Fruit fly (Drosophila melanogaster) whole organism, wandering third instar larva: ENCODE data around the gene CG34008.

ENCODE experiments used
- Abd-B ChIP-seq: fragments of >200 bp; optimal IDR thresholded peaks from 2 replicates; lab custom pipeline; 2017; ENCODE audit warnings: missing biosample characterization, missing genetic modification characterization
- CG32264 ChIP-seq: fragments of 200-800 bp; sonication (Bioruptor generic); optimal IDR thresholded peaks from 2 replicates; lab custom pipeline; 2016; ENCODE audit warnings: missing biosample characterization, missing genetic modification characterization
- CG9705 ChIP-seq: fragments of 200-800 bp; sonication (Bioruptor generic); optimal IDR thresholded peaks from 2 replicates; lab custom pipeline; 2018; ENCODE audit warnings: missing biosample characterization, mild to moderate bottlenecking, missing genetic modification characterization
- CrebA ChIP-seq: fragments of 200-800 bp; sonication (Bioruptor generic); optimal IDR thresholded peaks from 2 replicates; lab custom pipeline; 2016; ENCODE audit warnings: missing biosample characterization, mild to moderate bottlenecking, missing genetic modification characterization, borderline replicate concordance
- Dfd ChIP-seq: fragments of >200 bp; optimal IDR thresholded peaks from 2 replicates; lab custom pipeline; 2017; ENCODE audit warnings: missing biosample characterization, missing genetic modification characterization
- Dif ChIP-seq: fragments of 200-275, 200-300 bp; sonication (Bioruptor generic); optimal IDR thresholded peaks from 2 replicates; lab custom pipeline; 2018; ENCODE audit warnings: missing biosample characterization, missing genetic modification characterization; ENCODE audit not compliant: partially characterized antibody
- GATAd ChIP-seq: sonication (Bioruptor generic); optimal IDR thresholded peaks from 2 replicates; lab custom pipeline; 2016; ENCODE audit warnings: missing biosample characterization, missing genetic modification characterization
- HLH106 ChIP-seq: fragments of 200-800 bp; optimal IDR thresholded peaks from 3 replicates; lab custom pipeline; 2019; ENCODE audit warnings: missing biosample characterization, mild to moderate bottlenecking, missing genetic modification characterization, moderate library complexity
- Hnf4 ChIP-seq: fragments of 200-800 bp; sonication (Bioruptor generic); optimal IDR thresholded peaks from 2 replicates; lab custom pipeline; 2016; ENCODE audit warnings: missing biosample characterization, mild to moderate bottlenecking, missing genetic modification characterization
- Hr78 ChIP-seq: fragments of >200 bp; optimal IDR thresholded peaks from 2 replicates; lab custom pipeline; 2017; ENCODE audit warnings: missing biosample characterization, missing genetic modification characterization
- Hr83 ChIP-seq: fragments of 200-300 bp; sonication (Bioruptor generic); optimal IDR thresholded peaks from 2 replicates; lab custom pipeline; 2016; ENCODE audit warnings: missing biosample characterization, mild to moderate bottlenecking, missing genetic modification characterization, moderate library complexity; ENCODE audit not compliant: poor library complexity, severe bottlenecking
- Jra ChIP-seq: sonication (Bioruptor generic); optimal IDR thresholded peaks from 2 replicates; lab custom pipeline; 2016; ENCODE audit warnings: missing biosample characterization, missing genetic modification characterization
- Mio ChIP-seq: sonication (Bioruptor generic); optimal IDR thresholded peaks from 2 replicates; lab custom pipeline; 2016; ENCODE audit warnings: missing biosample characterization, missing genetic modification characterization
- Myc ChIP-seq: fragments of >200 bp; optimal IDR thresholded peaks from 2 replicates; lab custom pipeline; 2017
- N ChIP-seq: fragments of >200 bp; optimal IDR thresholded peaks from 2 replicates; lab custom pipeline; 2018; ENCODE audit warnings: missing biosample characterization, missing external identifiers, missing genetic modification characterization
- OdsH ChIP-seq: fragments of 200-800 bp; sonication (Bioruptor generic); optimal IDR thresholded peaks from 2 replicates; lab custom pipeline; 2016; ENCODE audit warnings: missing biosample characterization, mild to moderate bottlenecking, missing genetic modification characterization
- Rel ChIP-seq, 2 experiments: fragments of 200-800 bp; sonication (Bioruptor generic) in 1 of 2; optimal IDR thresholded peaks; 2 replicates in 1 of 2; 3 replicates in 1 of 2; lab custom pipeline; 2016 to 2019; ENCODE audit warnings: mild to moderate bottlenecking in 2 of 2, missing biosample characterization in 2 of 2, missing genetic modification characterization in 2 of 2, moderate library complexity in 1 of 2
- Sp1 ChIP-seq: fragments of 200-800 bp; sonication (Bioruptor generic); optimal IDR thresholded peaks from 3 replicates; lab custom pipeline; 2019; ENCODE audit warnings: missing biosample characterization, mild to moderate bottlenecking, missing genetic modification characterization, moderate library complexity
- Vsx2 ChIP-seq: fragments of 200-300, 225-300 bp; sonication (Bioruptor generic); optimal IDR thresholded peaks from 2 replicates; lab custom pipeline; 2018; ENCODE audit warnings: missing biosample characterization, missing genetic modification characterization; ENCODE audit not compliant: partially characterized antibody
- br ChIP-seq: fragments of 200-800 bp; sonication (Bioruptor generic); optimal IDR thresholded peaks from 2 replicates; lab custom pipeline; 2016; ENCODE audit warnings: missing biosample characterization, missing genetic modification characterization
- brk ChIP-seq: fragments of 200-800 bp; sonication (Bioruptor generic); optimal IDR thresholded peaks from 2 replicates; lab custom pipeline; 2016; ENCODE audit warnings: missing biosample characterization, mild to moderate bottlenecking, missing genetic modification characterization
- dl ChIP-seq, 2 experiments: fragments of 175-275, 200-275 bp in 1 of 2; fragments of 200-275 bp in 1 of 2; sonication (Bioruptor generic); optimal IDR thresholded peaks; lab custom pipeline; 2018; ENCODE audit warnings: mild to moderate bottlenecking in 2 of 2, missing biosample characterization in 2 of 2, missing genetic modification characterization in 2 of 2, moderate library complexity in 2 of 2; ENCODE audit not compliant: partially characterized antibody in 2 of 2, insufficient read depth in 1 of 2
- dmrt93B ChIP-seq: fragments of 200-800 bp; sonication (Bioruptor generic); optimal IDR thresholded peaks from 2 replicates; lab custom pipeline; 2018; ENCODE audit warnings: missing biosample characterization, mild to moderate bottlenecking, missing genetic modification characterization
- dsf ChIP-seq: sonication (Bioruptor generic); optimal IDR thresholded peaks from 2 replicates; lab custom pipeline; 2016; ENCODE audit warnings: missing biosample characterization, missing genetic modification characterization, borderline replicate concordance
- ey ChIP-seq: fragments of 200-800 bp; sonication (Bioruptor generic); optimal IDR thresholded peaks from 2 replicates; lab custom pipeline; 2016; ENCODE audit warnings: missing biosample characterization, missing genetic modification characterization
- foxo ChIP-seq, 2 experiments: fragments of 200-800 bp; sonication (Bioruptor generic); optimal IDR thresholded peaks; 2 replicates in 1 of 2; 3 replicates in 1 of 2; lab custom pipeline; 2016 to 2017; ENCODE audit warnings: missing biosample characterization in 2 of 2, missing genetic modification characterization in 2 of 2
- fru ChIP-seq: fragments of 200-800 bp; sonication (Bioruptor generic); optimal IDR thresholded peaks from 3 replicates; lab custom pipeline; 2016; ENCODE audit warnings: missing biosample characterization, mild to moderate bottlenecking, missing genetic modification characterization
- h ChIP-seq: fragments of 200-800 bp; sonication (Bioruptor generic); optimal IDR thresholded peaks from 3 replicates; lab custom pipeline; 2016; ENCODE audit warnings: missing biosample characterization, mild to moderate bottlenecking, missing genetic modification characterization
- jim ChIP-seq: fragments of 175-275, 200-325 bp; sonication (Bioruptor generic); optimal IDR thresholded peaks from 2 replicates; lab custom pipeline; 2016; ENCODE audit warnings: missing biosample characterization, mild to moderate bottlenecking, missing genetic modification characterization
- lola ChIP-seq: fragments of >200 bp; optimal IDR thresholded peaks from 2 replicates; lab custom pipeline; 2017; ENCODE audit warnings: missing biosample characterization, missing genetic modification characterization
- pan ChIP-seq: fragments of >200 bp; optimal IDR thresholded peaks from 2 replicates; lab custom pipeline; 2017
- psq ChIP-seq: fragments of 200-800 bp; sonication (Bioruptor generic); optimal IDR thresholded peaks from 3 replicates; lab custom pipeline; 2017; ENCODE audit warnings: missing biosample characterization, mild to moderate bottlenecking, missing genetic modification characterization, moderate library complexity
- rgr ChIP-seq: fragments of 200-800 bp; sonication (Bioruptor generic); optimal IDR thresholded peaks from 3 replicates; lab custom pipeline; 2016; ENCODE audit warnings: missing biosample characterization, mild to moderate bottlenecking, missing genetic modification characterization
- sage ChIP-seq: fragments of 200-800 bp; sonication (Bioruptor generic); optimal IDR thresholded peaks from 2 replicates; lab custom pipeline; 2016; ENCODE audit warnings: missing biosample characterization, mild to moderate bottlenecking, missing genetic modification characterization
- sv ChIP-seq: fragments of 200-800 bp; sonication (Bioruptor generic); optimal IDR thresholded peaks from 3 replicates; lab custom pipeline; 2016; ENCODE audit warnings: missing biosample characterization, missing genetic modification characterization
- tai ChIP-seq: sonication (Bioruptor generic); optimal IDR thresholded peaks from 2 replicates; lab custom pipeline; 2016; ENCODE audit warnings: missing biosample characterization, missing genetic modification characterization
- usp ChIP-seq: fragments of >200 bp; optimal IDR thresholded peaks from 2 replicates; lab custom pipeline; 2017; ENCODE audit warnings: missing biosample characterization, missing genetic modification characterization
- woc ChIP-seq: sonication (Bioruptor generic); optimal IDR thresholded peaks from 2 replicates; lab custom pipeline; 2016; ENCODE audit warnings: missing biosample characterization, mild to moderate bottlenecking, missing genetic modification characterization

The CG34008 gene

dm6 chr3R:20557415-20558105, 23.8 kb downstream of the CG34008 start, which contains the start of the genes DPCoAC and CG5180:
Gene DPCoAC, minus strand, starts transcription at chr3R:20557667.
Gene CG5180, plus strand, starts transcription at chr3R:20557930.
- peak; percentile 30 for TF ChIP-seq sv (GFP tag; lab: Kevin White, UChicago)
- no peak for TF ChIP-seq lola (GFP tag; lab: Kevin White, UChicago)
- no peak for TF ChIP-seq Abd-B (GFP tag; lab: Kevin White, UChicago)
- no peak for TF ChIP-seq Vsx2
- TF ChIP-seq Dif (GFP tag; lab: Kevin White, UChicago): peak; percentile 53
- no peak for TF ChIP-seq Mio (GFP tag; lab: Kevin White, UChicago)
- TF ChIP-seq brk: no peak
- TF ChIP-seq HLH106 (tag; lab: Kevin White, UChicago): peak; percentile 63
- TF ChIP-seq Hr83: no peak
- peak; percentile 71 for TF ChIP-seq woc (GFP tag; lab: Kevin White, UChicago)
- TF ChIP-seq CG9705 (GFP tag; lab: Kevin White, UChicago): peak; percentile 16
- TF ChIP-seq CG32264 (GFP tag; lab: Kevin White, UChicago): no peak
- TF ChIP-seq psq (GFP tag; lab: Kevin White, UChicago): peak; percentile 77
- peak; percentile 6 for TF ChIP-seq h (GFP tag; lab: Kevin White, UChicago)
- no peak for TF ChIP-seq dsf
- TF ChIP-seq dl (GFP tag; optimal IDR thresholded peaks at IDR 0.05; lab: Kevin White, UChicago; ENCODE audit: insufficient read depth in 1 of 2, partially characterized antibody in 2 of 2): peak in 1 of 2 experiments; percentile 21
- no peak for TF ChIP-seq ey (GFP tag; lab: Kevin White, UChicago)
- TF ChIP-seq Hr78 (GFP tag; lab: Kevin White, UChicago): no peak
- TF ChIP-seq foxo (GFP tag; optimal IDR thresholded peaks at IDR 0.05; lab: Kevin White, UChicago): peak; percentile 34 to 44
- TF ChIP-seq CrebA (GFP tag; lab: Kevin White, UChicago): no peak
- TF ChIP-seq Sp1 (GFP tag; lab: Kevin White, UChicago): peak; percentile 28
- TF ChIP-seq fru (GFP tag; lab: Kevin White, UChicago): no peak
- TF ChIP-seq Myc (lab: Kevin White, UChicago): no peak
- TF ChIP-seq rgr (GFP tag; lab: Kevin White, UChicago): no peak
- TF ChIP-seq pan (lab: Kevin White, UChicago): no peak
- no peak for TF ChIP-seq tai (GFP tag; lab: Kevin White, UChicago)
- no peak for TF ChIP-seq GATAd (GFP tag; lab: Kevin White, UChicago)
- TF ChIP-seq Jra: peak; percentile 72
- no peak for TF ChIP-seq OdsH (GFP tag; lab: Kevin White, UChicago)
- peak; percentile 76 for TF ChIP-seq Hnf4 (GFP tag; lab: Kevin White, UChicago)
- peak; percentile 24 for TF ChIP-seq dmrt93B (GFP tag; lab: Kevin White, UChicago)
- TF ChIP-seq sage (GFP tag; lab: Kevin White, UChicago): no peak
- TF ChIP-seq usp (GFP tag; lab: Kevin White, UChicago): no peak
- TF ChIP-seq jim (GFP tag; lab: Kevin White, UChicago): peak; percentile 54
- TF ChIP-seq Rel (GFP tag; optimal IDR thresholded peaks at IDR 0.05; lab: Kevin White, UChicago): no peak
- TF ChIP-seq Rel (tag; optimal IDR thresholded peaks at IDR 0.05; lab: Kevin White, UChicago): peak; percentile 56
- TF ChIP-seq br (GFP tag; lab: Kevin White, UChicago): no peak
- no peak for TF ChIP-seq N
- no peak for TF ChIP-seq Dfd
- TF ChIP-seq, all 38 proteins: peak for 15

- no peak for TF ChIP-seq tai (GFP tag; lab: Kevin White, UChicago)
- no peak for TF ChIP-seq Dfd
- no peak for TF ChIP-seq CG9705 (GFP tag; lab: Kevin White, UChicago)
- no peak for TF ChIP-seq CG32264 (GFP tag; lab: Kevin White, UChicago)
- no peak for TF ChIP-seq Vsx2
- TF ChIP-seq rgr (GFP tag; lab: Kevin White, UChicago): no peak
- TF ChIP-seq Jra: no peak
- no peak for TF ChIP-seq N
- no peak for TF ChIP-seq OdsH (GFP tag; lab: Kevin White, UChicago)
Observed at dm6 chr3R:20557114-20557414, 24.3 kb downstream of the CG34008 start.
